Fruit fly (Drosophila melanogaster) whole organism, pupa: ENCODE measurements around the gene Snoo.

Source experiments
- CG12605 ChIP-seq: fragments of 200-800 bp; sonication (Bioruptor generic); IDR thresholded peaks from 2 replicates; pipeline ENCODE4 v1.3.6; 2022; ENCODE audit warnings: missing biosample characterization, missing genetic modification characterization
- CG14655 ChIP-seq: fragments of 200-800 bp; sonication (Bioruptor generic); optimal IDR thresholded peaks from 3 replicates; lab custom pipeline; 2017; ENCODE audit warnings: mild to moderate bottlenecking, missing biosample characterization, missing genetic modification reagents, missing genetic modification characterization
- CG17806 ChIP-seq: fragments of 200-800 bp; sonication (Bioruptor generic); optimal IDR thresholded peaks from 2 replicates; lab custom pipeline; 2018; ENCODE audit warnings: missing biosample characterization, mild to moderate bottlenecking, missing genetic modification characterization, moderate library complexity
- CG4496 ChIP-seq: fragments of 200-800 bp; sonication (Bioruptor generic); IDR thresholded peaks from 3 replicates; pipeline ENCODE4 v1.3.6; 2022; ENCODE audit warnings: missing biosample characterization, missing genetic modification characterization
- CG8159 ChIP-seq: fragments of 200-800 bp; sonication (Bioruptor generic); optimal IDR thresholded peaks from 3 replicates; lab custom pipeline; 2018; ENCODE audit warnings: missing biosample characterization, mild to moderate bottlenecking, missing genetic modification characterization, moderate library complexity
- D1 ChIP-seq: fragments of 200-800 bp; sonication (Bioruptor generic); optimal IDR thresholded peaks from 2 replicates; lab custom pipeline; 2018; ENCODE audit warnings: missing biosample characterization, mild to moderate bottlenecking, missing genetic modification characterization, moderate library complexity
- EcR ChIP-seq: fragments of 200-800 bp; sonication (Bioruptor generic); optimal IDR thresholded peaks from 3 replicates; lab custom pipeline; 2019; ENCODE audit warnings: missing biosample characterization, missing genetic modification characterization, mild to moderate bottlenecking, moderate library complexity, missing genetic modification reagents
- Ets98B ChIP-seq: fragments of 200-800 bp; sonication (Bioruptor generic); IDR thresholded peaks from 2 replicates; pipeline ENCODE4 v1.3.6; 2022; ENCODE audit warnings: missing biosample characterization, missing genetic modification characterization
- Pif1A ChIP-seq: fragments of 200-800 bp; sonication (Bioruptor generic); optimal IDR thresholded peaks from 3 replicates; lab custom pipeline; 2016; ENCODE audit warnings: missing biosample characterization, missing genetic modification characterization
- Pif1B ChIP-seq: fragments of 200-800 bp; sonication (Bioruptor generic); optimal IDR thresholded peaks from 3 replicates; lab custom pipeline; 2016; ENCODE audit warnings: missing biosample characterization, missing genetic modification characterization
- Snoo ChIP-seq: fragments of 200-800 bp; sonication (Bioruptor generic); optimal IDR thresholded peaks from 3 replicates; lab custom pipeline; 2017; ENCODE audit warnings: missing biosample characterization, mild to moderate bottlenecking, missing genetic modification characterization, inconsistent platforms
- gl ChIP-seq: fragments of 200-800 bp; sonication (Bioruptor generic); optimal IDR thresholded peaks from 2 replicates; lab custom pipeline; 2018; ENCODE audit warnings: missing biosample characterization, mild to moderate bottlenecking, missing genetic modification characterization
- rn ChIP-seq: fragments of 200-800 bp; sonication (Bioruptor generic); IDR thresholded peaks from 2 replicates; pipeline ENCODE4 v1.3.6; 2022; ENCODE audit warnings: missing biosample characterization, missing genetic modification characterization

DNA sequence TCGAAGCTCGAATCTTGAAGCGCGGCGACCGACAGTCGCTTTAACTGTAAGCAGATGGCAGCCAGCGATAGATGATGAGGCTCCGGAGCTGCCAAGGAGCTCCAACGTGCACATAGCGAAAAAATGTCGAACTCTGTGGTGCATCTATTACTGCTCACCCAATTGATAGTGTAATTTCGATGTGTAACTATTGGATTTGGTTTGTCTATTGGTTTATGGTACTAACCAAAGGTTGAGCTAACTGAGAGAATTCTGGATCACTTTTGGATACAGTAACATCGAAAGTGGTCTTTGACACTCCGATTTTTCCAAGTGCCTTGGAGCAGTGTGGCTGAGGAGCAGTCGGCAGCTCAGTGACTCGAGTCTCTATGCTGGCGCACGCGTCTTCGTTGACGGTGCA lies 85.4 kb downstream of the Snoo start:
- TF ChIP-seq gl (tag; lab: Kevin White, UChicago): peak; percentile 74
- peak; percentile 64 for TF ChIP-seq rn (GFP tag; lab: Robert Waterston, UW)
- TF ChIP-seq CG4496 (GFP tag; lab: Robert Waterston, UW): peak; percentile 92
- TF ChIP-seq Pif1A: peak; percentile 79
- peak; percentile 91 for TF ChIP-seq CG17806 (tag; lab: Kevin White, UChicago)
- TF ChIP-seq CG12605 (GFP tag; lab: Robert Waterston, UW): peak; percentile 56
- peak; percentile 85 for TF ChIP-seq CG8159 (tag; lab: Kevin White, UChicago)
- TF ChIP-seq CG14655 (GFP tag; lab: Kevin White, UChicago): peak; percentile 87
- TF ChIP-seq EcR (GFP tag; lab: Kevin White, UChicago): no peak
- TF ChIP-seq D1: peak; percentile 49
- peak; percentile 49 for TF ChIP-seq Pif1B
- TF ChIP-seq Ets98B (GFP tag; lab: Robert Waterston, UW): peak; percentile 83
- TF ChIP-seq Snoo (tag; lab: Kevin White, UChicago): peak; percentile 64
